Fruit fly (Drosophila melanogaster) whole organism, prepupa: ENCODE data around the gene Obp99a.
A peak's percentile ranks its signal among the peaks of the same experiment; 100 is the strongest.

Experiments used
- CG10631 ChIP-seq: fragments of 200-800 bp; sonication (Bioruptor generic); optimal IDR thresholded peaks from 2 replicates; lab custom pipeline; 2016; ENCODE audit warnings: missing biosample characterization, missing genetic modification characterization
- CG10669 ChIP-seq: fragments of 200-800 bp; sonication (Bioruptor generic); optimal IDR thresholded peaks from 3 replicates; lab custom pipeline; 2018; ENCODE audit warnings: missing biosample characterization, mild to moderate bottlenecking, missing genetic modification characterization, moderate library complexity
- CG11762 ChIP-seq: fragments of 200-800 bp; sonication (Bioruptor generic); optimal IDR thresholded peaks from 3 replicates; lab custom pipeline; 2016; ENCODE audit warnings: missing biosample characterization, missing genetic modification characterization; ENCODE audit not compliant: insufficient read depth
- CG15336 ChIP-seq: fragments of 200-800 bp; sonication (Bioruptor generic); IDR thresholded peaks from 2 replicates; pipeline ENCODE4 v1.3.6; 2022; ENCODE audit warnings: missing biosample characterization, missing genetic modification characterization
- CG1621 ChIP-seq: fragments of 200-800 bp; sonication (Bioruptor generic); optimal IDR thresholded peaks from 3 replicates; lab custom pipeline; 2018; ENCODE audit warnings: missing biosample characterization, mild to moderate bottlenecking, missing genetic modification characterization
- CG3032 ChIP-seq: fragments of 200-800 bp; optimal IDR thresholded peaks from 2 replicates; lab custom pipeline; 2019; ENCODE audit warnings: missing biosample characterization, mild to moderate bottlenecking, missing genetic modification characterization, moderate library complexity
- CG31627 ChIP-seq: fragments of 200-800 bp; sonication (Bioruptor generic); optimal IDR thresholded peaks from 3 replicates; lab custom pipeline; 2016; ENCODE audit warnings: missing biosample characterization, missing genetic modification characterization
- CG32006 ChIP-seq: fragments of 200-800 bp; sonication (Bioruptor generic); optimal IDR thresholded peaks from 3 replicates; lab custom pipeline; 2017; ENCODE audit warnings: missing biosample characterization, mild to moderate bottlenecking, missing genetic modification characterization
- CG34406 ChIP-seq: fragments of 200-800 bp; sonication (Bioruptor generic); optimal IDR thresholded peaks from 3 replicates; lab custom pipeline; 2016; ENCODE audit warnings: missing biosample characterization, missing genetic modification characterization
- CG4318 ChIP-seq: fragments of 200-800 bp; sonication (Bioruptor generic); optimal IDR thresholded peaks from 3 replicates; lab custom pipeline; 2017; ENCODE audit warnings: missing biosample characterization, mild to moderate bottlenecking, missing genetic modification characterization
- CG6163 ChIP-seq: fragments of 200-800 bp; sonication (Bioruptor generic); IDR thresholded peaks from 3 replicates; pipeline ENCODE4 v1.3.6; 2022; ENCODE audit warnings: missing biosample characterization, missing genetic modification characterization
- CG6276 ChIP-seq: fragments of 200-800 bp; sonication (Bioruptor generic); optimal IDR thresholded peaks from 2 replicates; lab custom pipeline; 2017; ENCODE audit warnings: missing biosample characterization, mild to moderate bottlenecking, missing genetic modification characterization
- CG6792 ChIP-seq: fragments of 200-800 bp; sonication (Bioruptor generic); optimal IDR thresholded peaks from 3 replicates; lab custom pipeline; 2016; ENCODE audit warnings: missing biosample characterization, missing genetic modification characterization
- CG6808 ChIP-seq: fragments of 200-800 bp; sonication (Bioruptor generic); optimal IDR thresholded peaks from 3 replicates; lab custom pipeline; 2017; ENCODE audit warnings: missing biosample characterization, missing genetic modification characterization, mild to moderate bottlenecking, moderate library complexity, missing genetic modification reagents
- CG6854 ChIP-seq: fragments of 200-800 bp; sonication (Bioruptor generic); optimal IDR thresholded peaks from 2 replicates; lab custom pipeline; 2017; ENCODE audit warnings: missing biosample characterization, mild to moderate bottlenecking, missing genetic modification characterization
- CG7368 ChIP-seq: fragments of 200-800 bp; sonication (Bioruptor generic); optimal IDR thresholded peaks from 3 replicates; lab custom pipeline; 2016; ENCODE audit warnings: missing biosample characterization, missing genetic modification characterization
- CG8119 ChIP-seq: fragments of 200-800 bp; sonication (Bioruptor generic); IDR thresholded peaks from 3 replicates; pipeline ENCODE4 v1.3.6; 2022; ENCODE audit warnings: missing biosample characterization, missing genetic modification characterization
- CG8632 ChIP-seq: fragments of 200-800 bp; sonication (Bioruptor generic); optimal IDR thresholded peaks from 3 replicates; lab custom pipeline; 2016; ENCODE audit warnings: missing biosample characterization, missing genetic modification characterization
- Eip78C ChIP-seq: fragments of 200-800 bp; sonication (Bioruptor generic); peaks from one replicate; lab custom pipeline; 2016; ENCODE audit warnings: missing biosample characterization, missing genetic modification characterization
- Eip93F ChIP-seq: fragments of 200-800 bp; sonication (Bioruptor generic); optimal IDR thresholded peaks from 2 replicates; lab custom pipeline; 2016; ENCODE audit warnings: missing biosample characterization, mild to moderate bottlenecking, missing genetic modification characterization
- Ets21C ChIP-seq: fragments of 200-800 bp; sonication (Bioruptor generic); optimal IDR thresholded peaks from 3 replicates; lab custom pipeline; 2016; ENCODE audit warnings: missing biosample characterization, missing genetic modification characterization
- Gug ChIP-seq: fragments of 200-800 bp; sonication (Bioruptor generic); IDR thresholded peaks from 2 replicates; pipeline ENCODE4 v1.3.6; 2022; ENCODE audit warnings: missing biosample characterization, missing genetic modification characterization
- Hr38 ChIP-seq: sonication (Bioruptor generic); optimal IDR thresholded peaks from 2 replicates; lab custom pipeline; 2016; ENCODE audit warnings: missing biosample characterization, missing genetic modification characterization
- Hr39 ChIP-seq: fragments of 200-800 bp; sonication (Bioruptor generic); optimal IDR thresholded peaks from 2 replicates; lab custom pipeline; 2016; ENCODE audit warnings: missing biosample characterization, missing genetic modification characterization
- Hr4 ChIP-seq: fragments of 200-800 bp; sonication (Bioruptor generic); optimal IDR thresholded peaks from 3 replicates; lab custom pipeline; 2016; ENCODE audit warnings: missing biosample characterization, missing genetic modification characterization
- Lpt ChIP-seq: fragments of 200-800 bp; sonication (Bioruptor generic); optimal IDR thresholded peaks from 3 replicates; lab custom pipeline; 2016; ENCODE audit warnings: missing biosample characterization, missing genetic modification characterization
- Met ChIP-seq: fragments of 200-800 bp; sonication (Bioruptor generic); optimal IDR thresholded peaks from 3 replicates; lab custom pipeline; 2016; ENCODE audit warnings: missing biosample characterization, missing genetic modification characterization
- Smox ChIP-seq: fragments of 200-800 bp; sonication (Bioruptor generic); optimal IDR thresholded peaks from 3 replicates; lab custom pipeline; 2016; ENCODE audit warnings: missing biosample characterization, missing genetic modification characterization
- Sox102F ChIP-seq: fragments of 200-800 bp; sonication (Bioruptor generic); optimal IDR thresholded peaks from 2 replicates; lab custom pipeline; 2016; ENCODE audit warnings: missing biosample characterization, mild to moderate bottlenecking, missing genetic modification characterization
- Sox14 ChIP-seq: fragments of 200-800 bp; sonication (Bioruptor generic); optimal IDR thresholded peaks from 3 replicates; lab custom pipeline; 2016; ENCODE audit warnings: missing biosample characterization, missing genetic modification characterization
- Sox15 ChIP-seq: fragments of 200-800 bp; sonication (Bioruptor generic); optimal IDR thresholded peaks from 3 replicates; lab custom pipeline; 2016; ENCODE audit warnings: missing biosample characterization, missing genetic modification characterization
- acj6 ChIP-seq: fragments of 200-800 bp; sonication (Bioruptor generic); optimal IDR thresholded peaks from 3 replicates; lab custom pipeline; 2016; ENCODE audit warnings: missing biosample characterization, missing genetic modification characterization
- cyc ChIP-seq: fragments of 200-800 bp; sonication (Bioruptor generic); optimal IDR thresholded peaks from 3 replicates; lab custom pipeline; 2016; ENCODE audit warnings: missing biosample characterization, missing genetic modification characterization
- dac ChIP-seq: fragments of 200-800 bp; sonication (Bioruptor generic); optimal IDR thresholded peaks from 2 replicates; lab custom pipeline; 2017; ENCODE audit warnings: missing biosample characterization, mild to moderate bottlenecking, missing genetic modification characterization
- eg ChIP-seq: fragments of 200-800 bp; sonication (Bioruptor generic); IDR thresholded peaks from 3 replicates; pipeline ENCODE4 v1.3.6; 2022; ENCODE audit warnings: missing biosample characterization, missing genetic modification characterization
- fd59A ChIP-seq: fragments of 200-800 bp; sonication (Bioruptor generic); optimal IDR thresholded peaks from 2 replicates; lab custom pipeline; 2017; ENCODE audit warnings: missing biosample characterization, mild to moderate bottlenecking, missing genetic modification characterization, missing genetic modification reagents
- fd85E ChIP-seq: fragments of 200-800 bp; sonication (Bioruptor generic); optimal IDR thresholded peaks from 3 replicates; lab custom pipeline; 2016; ENCODE audit warnings: missing biosample characterization, missing genetic modification characterization
- fkh ChIP-seq: fragments of 200-800 bp; sonication (Bioruptor generic); optimal IDR thresholded peaks from 3 replicates; lab custom pipeline; 2017; ENCODE audit warnings: missing biosample characterization, mild to moderate bottlenecking, missing genetic modification characterization, moderate library complexity
- lz ChIP-seq: fragments of 200-800 bp; sonication (Bioruptor generic); optimal IDR thresholded peaks from 3 replicates; lab custom pipeline; 2016; ENCODE audit warnings: missing biosample characterization, missing genetic modification characterization
- net ChIP-seq: fragments of 200-800 bp; sonication (Bioruptor generic); optimal IDR thresholded peaks from 3 replicates; lab custom pipeline; 2016; ENCODE audit warnings: missing biosample characterization, missing genetic modification characterization
- pdm3 ChIP-seq: fragments of 200-800 bp; sonication (Bioruptor generic); optimal IDR thresholded peaks from 3 replicates; lab custom pipeline; 2016; ENCODE audit warnings: missing biosample characterization, missing genetic modification characterization
- salr ChIP-seq, 2 experiments: fragments of 200-800 bp; sonication (Bioruptor generic); optimal IDR thresholded peaks; 3 replicates each; lab custom pipeline; 2016 to 2018; ENCODE audit warnings: missing biosample characterization in 2 of 2, missing genetic modification characterization in 2 of 2, mild to moderate bottlenecking in 1 of 2
- spab ChIP-seq: fragments of 200-800 bp; sonication (Bioruptor generic); optimal IDR thresholded peaks from 2 replicates; lab custom pipeline; 2017; ENCODE audit warnings: missing biosample characterization, mild to moderate bottlenecking, missing genetic modification characterization, missing genetic modification reagents
- ss ChIP-seq, 2 experiments: fragments of 200-800 bp; sonication (Bioruptor generic); optimal IDR thresholded peaks; 2 replicates in 1 of 2; 3 replicates in 1 of 2; lab custom pipeline; 2017 to 2018; ENCODE audit warnings: mild to moderate bottlenecking in 2 of 2, missing biosample characterization in 2 of 2, missing genetic modification characterization in 2 of 2, moderate library complexity in 1 of 2
- svp ChIP-seq: fragments of 200-800 bp; sonication (Bioruptor generic); peaks from one replicate; lab custom pipeline; 2016; ENCODE audit warnings: missing biosample characterization, missing genetic modification characterization
- topi ChIP-seq: fragments of 200-800 bp; sonication (Bioruptor generic); optimal IDR thresholded peaks from 3 replicates; lab custom pipeline; 2016; ENCODE audit warnings: missing biosample characterization, missing genetic modification characterization
- vri ChIP-seq: fragments of 200-800 bp; sonication (Bioruptor generic); optimal IDR thresholded peaks from 3 replicates; lab custom pipeline; 2016; ENCODE audit warnings: missing biosample characterization, mild to moderate bottlenecking, missing genetic modification characterization

Gene Obp99a

dm6 chr3R:29716782-29717317 lies 45.4 kb downstream of the Obp99a start, which contains the start of gene Obp99b (continued):
- TF ChIP-seq ss (GFP tag; optimal IDR thresholded peaks at IDR 0.05; lab: Kevin White, UChicago) (peak; percentile 51 to 80), Sox15 (GFP tag; lab: Kevin White, UChicago) (no peak), fd85E (GFP tag; lab: Kevin White, UChicago) (no peak), CG10669 (peak; percentile 68), CG6163 (GFP tag; lab: Robert Waterston, UW) (peak; percentile 80), Hr38 (GFP tag; lab: Kevin White, UChicago) (no peak), CG32006 (peak; percentile 60), CG15336 (GFP tag; lab: Robert Waterston, UW) (peak; percentile 50), CG34406 (peak; percentile 45), CG6792 (GFP tag; lab: Kevin White, UChicago) (peak; percentile 44), dac (GFP tag; lab: Kevin White, UChicago) (peak; percentile 86), CG4318 (peak; percentile 5), CG6276 (GFP tag; lab: Kevin White, UChicago) (peak; percentile 48), CG3032 (tag; lab: Kevin White, UChicago) (peak; percentile 55), CG31627 (peak; percentile 58), Smox (GFP tag; lab: Kevin White, UChicago) (peak; percentile 39), lz (GFP tag; lab: Kevin White, UChicago) (peak; percentile 63), net (GFP tag; lab: Kevin White, UChicago) (peak; percentile 80), spab (peak; percentile 53), topi (GFP tag; lab: Kevin White, UChicago) (peak; percentile 66), vri (GFP tag; lab: Kevin White, UChicago) (peak; percentile 53), svp (GFP tag; lab: Kevin White, UChicago) (peak; percentile 100), Met (GFP tag; lab: Kevin White, UChicago) (peak; percentile 77), pdm3 (GFP tag; lab: Kevin White, UChicago) (peak; percentile 79), Ets21C (GFP tag; lab: Kevin White, UChicago) (no peak), CG8632 (GFP tag; lab: Kevin White, UChicago) (peak; percentile 39), CG6854 (no peak), CG7368 (peak; percentile 78), CG11762 (GFP tag; lab: Kevin White, UChicago) (peak; percentile 37), Hr4 (GFP tag; lab: Kevin White, UChicago) (peak; percentile 74), Eip78C (GFP tag; lab: Kevin White, UChicago) (peak; percentile 91), CG6808 (peak; percentile 68), Sox14 (peak; percentile 72)

dm6 chr3R:29717519-29717918 lies 46.1 kb downstream of the Obp99a start:
- no peak for TF ChIP-seq CG7368
- peak; percentile 5 for TF ChIP-seq Eip78C (GFP tag; lab: Kevin White, UChicago)
- TF ChIP-seq CG6808, result no peak
- no peak for TF ChIP-seq CG1621
- TF ChIP-seq CG6276 (GFP tag; lab: Kevin White, UChicago), result peak; percentile 17
- no peak for TF ChIP-seq fd85E (GFP tag; lab: Kevin White, UChicago)
- no peak for TF ChIP-seq CG34406
- no peak for TF ChIP-seq lz (GFP tag; lab: Kevin White, UChicago)
- no peak for TF ChIP-seq pdm3 (GFP tag; lab: Kevin White, UChicago)
- TF ChIP-seq Hr39, result peak; percentile 4
- no peak for TF ChIP-seq Sox102F (GFP tag; lab: Kevin White, UChicago)
- no peak for TF ChIP-seq salr (GFP tag; optimal IDR thresholded peaks at IDR 0.05; lab: Kevin White, UChicago)
- TF ChIP-seq Gug, result peak; percentile 47
- no peak for TF ChIP-seq fd59A
- peak; percentile 4 for TF ChIP-seq CG3032 (tag; lab: Kevin White, UChicago)
- no peak for TF ChIP-seq net (GFP tag; lab: Kevin White, UChicago)
- no peak for TF ChIP-seq Eip93F
- no peak for TF ChIP-seq CG31627
- no peak for TF ChIP-seq CG6792 (GFP tag; lab: Kevin White, UChicago)
- no peak for TF ChIP-seq vri (GFP tag; lab: Kevin White, UChicago)
- peak; percentile 27 for TF ChIP-seq dac (GFP tag; lab: Kevin White, UChicago)
- TF ChIP-seq Lpt, result peak; percentile 24
- TF ChIP-seq eg (GFP tag; lab: Robert Waterston, UW), result peak; percentile 76
- no peak for TF ChIP-seq CG10631 (GFP tag; lab: Kevin White, UChicago)
- no peak for TF ChIP-seq acj6 (GFP tag; lab: Kevin White, UChicago)
- no peak for TF ChIP-seq CG11762 (GFP tag; lab: Kevin White, UChicago)
- TF ChIP-seq CG8119, result peak; percentile 57; the same call in 2 of the 3 replicates
- TF ChIP-seq fkh (GFP tag; lab: Kevin White, UChicago), result peak; percentile 22
- TF ChIP-seq cyc (GFP tag; lab: Kevin White, UChicago), result no peak
- TF ChIP-seq Smox (GFP tag; lab: Kevin White, UChicago), result no peak
- TF ChIP-seq CG6163 (GFP tag; lab: Robert Waterston, UW), result peak; percentile 45; the same call in 2 of the 3 replicates
- TF ChIP-seq CG4318, result peak; percentile 55
- no peak for TF ChIP-seq CG8632 (GFP tag; lab: Kevin White, UChicago)
- no peak for TF ChIP-seq spab
- peak; percentile 6 for TF ChIP-seq topi (GFP tag; lab: Kevin White, UChicago)
- TF ChIP-seq Hr38 (GFP tag; lab: Kevin White, UChicago), result no peak
